Worm (Caenorhabditis elegans): Measurements from ENCODE around the gene ire-1.

- TF ChIP-seq unc-39 (tag; optimal IDR thresholded peaks at IDR 0.05) (no peak), zip-8 (tag; optimal IDR thresholded peaks at IDR 0.05) (no peak), elt-3 (tag; optimal IDR thresholded peaks at IDR 0.05) (no peak), hlh-1 (tag; optimal IDR thresholded peaks at IDR 0.05) (no peak), mab-5 (tag; optimal IDR thresholded peaks at IDR 0.05) (no peak), nhr-237 (tag; optimal IDR thresholded peaks at IDR 0.05) (no peak), lsy-2 (tag; optimal IDR thresholded peaks at IDR 0.05) (no peak), snpc-4 (tag; optimal IDR thresholded peaks at IDR 0.05) (no peak), drap-1 (GFP tag; optimal IDR thresholded peaks at IDR 0.05) (no peak)
Observed at ce11 chrII:8073222-8073621, 51.5 kb downstream of the ire-1 start, which contains the start of gene gpcp-2.
